Fruit fly (Drosophila melanogaster) whole organism, embryonic: Measurements from ENCODE around the gene mgr.
A peak's percentile ranks its signal among the peaks of the same experiment; 100 is the strongest.

Experiments
- Ada2b ChIP-seq: fragments of 200-800 bp; sonication (Bioruptor generic); IDR thresholded peaks from 2 replicates; pipeline ENCODE4 v1.3.6; 2022; ENCODE audit warnings: missing biosample characterization, missing genetic modification characterization
- Aef1 ChIP-seq: fragments of 200-800 bp; sonication (Bioruptor generic); IDR thresholded peaks from 3 replicates; pipeline ENCODE4 v1.3.6; 2022; ENCODE audit warnings: missing biosample characterization, missing genetic modification characterization
- Bgb ChIP-seq: fragments of 200-800 bp; sonication (Bioruptor generic); IDR thresholded peaks from 2 replicates; pipeline ENCODE4 v1.3.6; 2022; ENCODE audit warnings: missing biosample characterization, missing genetic modification characterization; ENCODE audit not compliant: partially characterized antibody
- C15 ChIP-seq: fragments of 200-800 bp; sonication (Bioruptor generic); IDR thresholded peaks from 3 replicates; pipeline ENCODE4 v1.3.6; 2022; ENCODE audit warnings: missing biosample characterization, missing genetic modification characterization
- CG10565 ChIP-seq: fragments of 200-800 bp; sonication (Bioruptor generic); optimal IDR thresholded peaks from 3 replicates; lab custom pipeline; 2016; ENCODE audit warnings: missing biosample characterization, mild to moderate bottlenecking, missing genetic modification characterization
- CG10959 ChIP-seq: fragments of 200-800 bp; sonication (Bioruptor generic); IDR thresholded peaks from 2 replicates; pipeline ENCODE4 v1.3.6; 2022; ENCODE audit warnings: missing biosample characterization, missing genetic modification characterization
- CG11456 ChIP-seq: fragments of 200-800 bp; sonication (Bioruptor generic); IDR thresholded peaks from 3 replicates; pipeline ENCODE4 v1.3.6; 2022; ENCODE audit warnings: missing biosample characterization, missing genetic modification characterization
- CG11504 ChIP-seq: fragments of 200-800 bp; sonication (Bioruptor generic); optimal IDR thresholded peaks from 3 replicates; lab custom pipeline; 2019; ENCODE audit warnings: missing biosample characterization, mild to moderate bottlenecking, missing genetic modification characterization, moderate library complexity
- CG12659 ChIP-seq: fragments of 200-800 bp; sonication (Bioruptor generic); optimal IDR thresholded peaks from 3 replicates; lab custom pipeline; 2017; ENCODE audit warnings: mild to moderate bottlenecking, missing biosample characterization, missing genetic modification reagents, missing genetic modification characterization
- CG15011 ChIP-seq: fragments of 200-800 bp; sonication (Bioruptor generic); optimal IDR thresholded peaks from 3 replicates; lab custom pipeline; 2018; ENCODE audit warnings: missing biosample characterization, mild to moderate bottlenecking, missing genetic modification characterization
- CG15696 ChIP-seq: fragments of 200-800 bp; sonication (Bioruptor generic); optimal IDR thresholded peaks from 2 replicates; lab custom pipeline; 2019; ENCODE audit warnings: missing biosample characterization, mild to moderate bottlenecking, missing genetic modification characterization, moderate library complexity
- CG17802 ChIP-seq: fragments of 200-800 bp; sonication (Bioruptor generic); optimal IDR thresholded peaks from 2 replicates; lab custom pipeline; 2018; ENCODE audit warnings: missing biosample characterization, mild to moderate bottlenecking, missing genetic modification characterization, moderate library complexity
- CG1832 ChIP-seq: fragments of 200-800 bp; sonication (Bioruptor generic); optimal IDR thresholded peaks from 2 replicates; lab custom pipeline; 2017; ENCODE audit warnings: missing biosample characterization, mild to moderate bottlenecking, missing genetic modification characterization, inconsistent platforms
- CG2678 ChIP-seq: fragments of 200-800 bp; sonication (Bioruptor generic); optimal IDR thresholded peaks from 3 replicates; lab custom pipeline; 2019; ENCODE audit warnings: missing biosample characterization, mild to moderate bottlenecking, missing genetic modification characterization, moderate library complexity
- CG30431 ChIP-seq: fragments of 200-800 bp; sonication (Bioruptor generic); optimal IDR thresholded peaks from 2 replicates; lab custom pipeline; 2017; ENCODE audit warnings: missing biosample characterization, missing genetic modification characterization
- CG33213 ChIP-seq: fragments of 200-800 bp; sonication (Bioruptor generic); optimal IDR thresholded peaks from 3 replicates; lab custom pipeline; 2016; ENCODE audit warnings: missing biosample characterization, missing genetic modification characterization
- CG7271 ChIP-seq: fragments of 200-800 bp; sonication (Bioruptor generic); optimal IDR thresholded peaks from 2 replicates; lab custom pipeline; 2018; ENCODE audit warnings: missing biosample characterization, mild to moderate bottlenecking, missing genetic modification characterization, moderate library complexity
- CG7556 ChIP-seq: fragments of 200-800 bp; sonication (Bioruptor generic); optimal IDR thresholded peaks from 2 replicates; lab custom pipeline; 2017; ENCODE audit warnings: missing biosample characterization, mild to moderate bottlenecking, missing genetic modification characterization
- CG9876 ChIP-seq: fragments of 200-800 bp; sonication (Bioruptor generic); optimal IDR thresholded peaks from 2 replicates; lab custom pipeline; 2016; ENCODE audit warnings: missing biosample characterization, missing genetic modification characterization
- Dll ChIP-seq: fragments of 200-800 bp; sonication (Bioruptor generic); IDR thresholded peaks from 4 replicates; pipeline ENCODE4 v1.3.6; 2022; ENCODE audit warnings: missing biosample characterization, missing genetic modification characterization; ENCODE audit not compliant: partially characterized antibody
- GATAe ChIP-seq: fragments of 200-800 bp; sonication (Bioruptor generic); conservative IDR thresholded peaks from 2 replicates; pipeline ENCODE4 v1.3.6; 2022; ENCODE audit warnings: missing biosample characterization, missing genetic modification characterization
- Hr51 ChIP-seq, 2 experiments: fragments of 200-800 bp; sonication (Bioruptor generic); optimal IDR thresholded peaks; 2 replicates in 1 of 2; 3 replicates in 1 of 2; lab custom pipeline; 2016 to 2018; ENCODE audit warnings: missing biosample characterization in 2 of 2, missing genetic modification characterization in 2 of 2, mild to moderate bottlenecking in 1 of 2, moderate library complexity in 1 of 2
- Hsf ChIP-seq: fragments of 200-800 bp; sonication (Bioruptor generic); optimal IDR thresholded peaks from 3 replicates; lab custom pipeline; 2016; ENCODE audit warnings: missing biosample characterization, missing genetic modification characterization
- Lhr ChIP-seq: fragments of 200-800 bp; sonication (Bioruptor generic); optimal IDR thresholded peaks from 3 replicates; lab custom pipeline; 2017; ENCODE audit warnings: mild to moderate bottlenecking, missing biosample characterization, missing genetic modification reagents, missing genetic modification characterization
- Lpt ChIP-seq: fragments of >200 bp; optimal IDR thresholded peaks from 2 replicates; lab custom pipeline; 2018; ENCODE audit warnings: missing biosample characterization, missing genetic modification characterization
- Opbp ChIP-seq: fragments of 200-800 bp; sonication (Bioruptor generic); IDR thresholded peaks from 3 replicates; pipeline ENCODE4 v1.3.6; 2022; ENCODE audit warnings: missing biosample characterization, missing genetic modification characterization; ENCODE audit not compliant: partially characterized antibody
- PHDP ChIP-seq: fragments of 200-800 bp; sonication (Bioruptor generic); optimal IDR thresholded peaks from 3 replicates; lab custom pipeline; 2018; ENCODE audit warnings: missing biosample characterization, mild to moderate bottlenecking, missing genetic modification characterization, moderate library complexity
- Ravus ChIP-seq: fragments of 200-800 bp; sonication (Bioruptor generic); IDR thresholded peaks from 2 replicates; pipeline ENCODE4 v1.3.6; 2022; ENCODE audit warnings: missing biosample characterization, missing genetic modification characterization
- abd-A ChIP-seq: fragments of 200-800 bp; sonication (Bioruptor generic); optimal IDR thresholded peaks from 3 replicates; lab custom pipeline; 2019; ENCODE audit warnings: missing biosample characterization, mild to moderate bottlenecking, missing genetic modification characterization, moderate library complexity
- ase ChIP-seq: fragments of 200-800 bp; sonication (Bioruptor generic); IDR thresholded peaks from 3 replicates; pipeline ENCODE4 v1.3.6; 2022; ENCODE audit warnings: missing biosample characterization, missing genetic modification characterization
- ash1 ChIP-seq: fragments of 200-800 bp; sonication (Bioruptor generic); optimal IDR thresholded peaks from 2 replicates; lab custom pipeline; 2018; ENCODE audit warnings: missing biosample characterization, mild to moderate bottlenecking, missing genetic modification characterization
- az2 ChIP-seq: fragments of 200-800 bp; sonication (Bioruptor generic); optimal IDR thresholded peaks from 3 replicates; lab custom pipeline; 2016; ENCODE audit warnings: missing biosample characterization, missing genetic modification characterization
- bbx ChIP-seq: fragments of 200-800 bp; sonication (Bioruptor generic); IDR thresholded peaks from 2 replicates; pipeline ENCODE4 v1.3.6; 2022; ENCODE audit warnings: missing biosample characterization, missing genetic modification characterization; ENCODE audit not compliant: partially characterized antibody
- chinmo ChIP-seq: fragments of 200-800 bp; sonication (Bioruptor generic); IDR thresholded peaks from 4 replicates; pipeline ENCODE4 v1.3.6; 2022; ENCODE audit warnings: missing biosample characterization, missing genetic modification characterization; ENCODE audit not compliant: partially characterized antibody
- emc ChIP-seq: fragments of 200-800 bp; sonication (Bioruptor generic); optimal IDR thresholded peaks from 2 replicates; lab custom pipeline; 2016; ENCODE audit warnings: missing biosample characterization, missing genetic modification characterization
- kah ChIP-seq: fragments of 200-800 bp; sonication (Bioruptor generic); optimal IDR thresholded peaks from 2 replicates; lab custom pipeline; 2018; ENCODE audit warnings: missing biosample characterization, mild to moderate bottlenecking, missing genetic modification characterization
- lola ChIP-seq, 3 experiments: fragments of >200 bp in 2 of 3; fragments of 200-800 bp in 1 of 3; sonication (Bioruptor generic) in 1 of 3; optimal IDR thresholded peaks; 2 replicates each; lab custom pipeline; 2017 to 2019; ENCODE audit warnings: missing biosample characterization in 3 of 3, missing genetic modification characterization in 3 of 3, mild to moderate bottlenecking in 1 of 3, moderate library complexity in 1 of 3
- nom ChIP-seq: fragments of 200-800 bp; sonication (Bioruptor generic); optimal IDR thresholded peaks from 2 replicates; lab custom pipeline; 2017; ENCODE audit warnings: missing biosample characterization, missing genetic modification characterization, mild to moderate bottlenecking, moderate library complexity, missing genetic modification reagents
- psq ChIP-seq: fragments of 200-800 bp; sonication (Bioruptor generic); optimal IDR thresholded peaks from 2 replicates; lab custom pipeline; 2017; ENCODE audit warnings: missing biosample characterization, missing genetic modification characterization
- sens ChIP-seq: fragments of 200-800 bp; sonication (Bioruptor generic); peaks from one replicate; lab custom pipeline; 2016; ENCODE audit warnings: missing biosample characterization, missing genetic modification characterization
- sqz ChIP-seq: fragments of 200-800 bp; sonication (Bioruptor generic); optimal IDR thresholded peaks from 3 replicates; lab custom pipeline; 2018; ENCODE audit warnings: missing biosample characterization, mild to moderate bottlenecking, missing genetic modification characterization
- trem ChIP-seq: fragments of 200-800 bp; optimal IDR thresholded peaks from 3 replicates; lab custom pipeline; 2019; ENCODE audit warnings: missing biosample characterization, mild to moderate bottlenecking, missing genetic modification characterization, moderate library complexity
- twi ChIP-seq: fragments of 200-800 bp; optimal IDR thresholded peaks from 2 replicates; lab custom pipeline; 2019; ENCODE audit warnings: missing biosample characterization, mild to moderate bottlenecking, missing genetic modification characterization, moderate library complexity
- zf30C ChIP-seq: fragments of 200-800 bp; sonication (Bioruptor generic); optimal IDR thresholded peaks from 3 replicates; lab custom pipeline; 2018; ENCODE audit warnings: missing biosample characterization, mild to moderate bottlenecking, missing genetic modification characterization
- zfh2 ChIP-seq: fragments of 200-800 bp; sonication (Bioruptor generic); optimal IDR thresholded peaks from 2 replicates; lab custom pipeline; 2016; ENCODE audit warnings: missing biosample characterization, missing genetic modification characterization

mgr gene

dm6 chr3R:11457286-11457685 is 47.6 kb upstream of the mgr start (continued):
- TF ChIP-seq zfh2 (GFP tag; lab: Kevin White, UChicago) (no peak), abd-A (tag; lab: Kevin White, UChicago) (no peak), GATAe (GFP tag; lab: Robert Waterston, UW) (peak; percentile 52; the same call in 1 of the 2 replicates), twi (tag; lab: Kevin White, UChicago) (no peak), sens (GFP tag; lab: Kevin White, UChicago) (peak; percentile 47), CG30431 (GFP tag; lab: Kevin White, UChicago) (no peak), az2 (no peak), Dll (GFP tag; lab: Robert Waterston, UW) (no peak), CG2678 (tag; lab: Kevin White, UChicago) (no peak), C15 (GFP tag; lab: Robert Waterston, UW) (no peak), chinmo (peak; percentile 61; the same call in 2 of the 4 replicates)

dm6 chr3R:11456539-11456938 is 46.9 kb upstream of the mgr start:
- TF ChIP-seq CG12659 (GFP tag; lab: Kevin White, UChicago) = no peak
- TF ChIP-seq nom (GFP tag; lab: Kevin White, UChicago) = peak; percentile 9

dm6 chr3R:11454210-11454904 is 44.7 kb upstream of the mgr start:
- TF ChIP-seq CG10565 (GFP tag; lab: Kevin White, UChicago) (no peak), nom (GFP tag; lab: Kevin White, UChicago) (no peak), trem (no peak), CG17802 (tag; lab: Kevin White, UChicago) (no peak), Hr51 (GFP tag; optimal IDR thresholded peaks at IDR 0.05; lab: Kevin White, UChicago) (peak; percentile 58 to 75), ash1 (no peak), Lpt (GFP tag; lab: Kevin White, UChicago) (no peak), ase (GFP tag; lab: Robert Waterston, UW) (0 out of 3 replicates have a peak, but pooled peaks have one; percentile 46), psq (GFP tag; lab: Kevin White, UChicago) (no peak), CG11456 (GFP tag; lab: Robert Waterston, UW) (0 out of 3 replicates have a peak, but pooled peaks have one; percentile 61), lola (GFP tag; optimal IDR thresholded peaks at IDR 0.05; lab: Kevin White, UChicago) (no peak), CG1832 (GFP tag; lab: Kevin White, UChicago) (no peak), kah (GFP tag; lab: Kevin White, UChicago) (no peak), Lhr (no peak), CG15011 (GFP tag; lab: Kevin White, UChicago) (peak; percentile 49), CG7271 (tag; lab: Kevin White, UChicago) (no peak), zf30C (GFP tag; lab: Kevin White, UChicago) (no peak), Bgb (GFP tag; lab: Robert Waterston, UW) (no peak), Ada2b (peak; percentile 49), CG15696 (tag; lab: Kevin White, UChicago) (no peak), Opbp (GFP tag; lab: Robert Waterston, UW) (no peak), PHDP (peak; percentile 63), bbx (GFP tag; lab: Robert Waterston, UW) (no peak), CG33213 (no peak), Hsf (GFP tag; lab: Kevin White, UChicago) (peak; percentile 53), CG9876 (no peak), Aef1 (GFP tag; lab: Robert Waterston, UW) (peak; percentile 48; the same call in 1 of the 3 replicates), CG10959 (GFP tag; lab: Robert Waterston, UW) (no peak), CG11504 (tag; lab: Kevin White, UChicago) (peak; percentile 76), sqz (GFP tag; lab: Kevin White, UChicago) (no peak), Ravus (peak; percentile 1; the same call in 1 of the 2 replicates), CG7556 (GFP tag; lab: Kevin White, UChicago) (peak; percentile 60), emc (no peak)
